Fruit fly (Drosophila melanogaster) whole organism, embryonic: ENCODE data around the gene CG14015.

Source experiments
- Ada2b ChIP-seq: fragments of 200-800 bp; sonication (Bioruptor generic); IDR thresholded peaks from 2 replicates; pipeline ENCODE4 v1.3.6; 2022; ENCODE audit warnings: missing biosample characterization, missing genetic modification characterization
- CG10147 ChIP-seq: fragments of 200-800 bp; sonication (Bioruptor generic); optimal IDR thresholded peaks from 2 replicates; lab custom pipeline; 2019; ENCODE audit warnings: missing biosample characterization, mild to moderate bottlenecking, missing genetic modification characterization, moderate library complexity
- CG10462 ChIP-seq: fragments of 200-800 bp; sonication (Bioruptor generic); optimal IDR thresholded peaks from 2 replicates; lab custom pipeline; 2016; ENCODE audit warnings: missing biosample characterization, missing genetic modification characterization
- CG13287 ChIP-seq: fragments of 200-800 bp; sonication (Bioruptor generic); IDR thresholded peaks from 2 replicates; pipeline ENCODE4 v1.3.6; 2022; ENCODE audit warnings: missing biosample characterization, missing genetic modification characterization; ENCODE audit not compliant: partially characterized antibody
- CG13624 ChIP-seq: fragments of 200-800 bp; sonication (Bioruptor generic); optimal IDR thresholded peaks from 2 replicates; lab custom pipeline; 2016; ENCODE audit warnings: missing biosample characterization, missing genetic modification characterization
- CG15269 ChIP-seq: fragments of 200-800 bp; sonication (Bioruptor generic); optimal IDR thresholded peaks from 2 replicates; lab custom pipeline; 2018; ENCODE audit warnings: missing biosample characterization, mild to moderate bottlenecking, missing genetic modification characterization, moderate library complexity
- CG1529 ChIP-seq: fragments of 200-800 bp; sonication (Bioruptor generic); optimal IDR thresholded peaks from 3 replicates; lab custom pipeline; 2018; ENCODE audit warnings: missing biosample characterization, missing genetic modification characterization
- CG15696 ChIP-seq: fragments of 200-800 bp; sonication (Bioruptor generic); optimal IDR thresholded peaks from 2 replicates; lab custom pipeline; 2019; ENCODE audit warnings: missing biosample characterization, mild to moderate bottlenecking, missing genetic modification characterization, moderate library complexity
- CG2678 ChIP-seq: fragments of 200-800 bp; sonication (Bioruptor generic); optimal IDR thresholded peaks from 3 replicates; lab custom pipeline; 2019; ENCODE audit warnings: missing biosample characterization, mild to moderate bottlenecking, missing genetic modification characterization, moderate library complexity
- CG30403 ChIP-seq: fragments of 200-800 bp; sonication (Bioruptor generic); optimal IDR thresholded peaks from 3 replicates; lab custom pipeline; 2016; ENCODE audit warnings: missing biosample characterization, missing genetic modification characterization
- CG31365 ChIP-seq: fragments of 200-800 bp; sonication (Bioruptor generic); optimal IDR thresholded peaks from 2 replicates; lab custom pipeline; 2018; ENCODE audit warnings: missing biosample characterization, mild to moderate bottlenecking, missing genetic modification characterization
- CG31388 ChIP-seq: fragments of 200-800 bp; sonication (Bioruptor generic); optimal IDR thresholded peaks from 2 replicates; lab custom pipeline; 2016; ENCODE audit warnings: missing biosample characterization, missing genetic modification characterization
- CG3407 ChIP-seq: fragments of 200-800 bp; sonication (Bioruptor generic); optimal IDR thresholded peaks from 2 replicates; lab custom pipeline; 2018; ENCODE audit warnings: missing biosample characterization, mild to moderate bottlenecking, missing genetic modification characterization
- CG6683 ChIP-seq: fragments of 200-800 bp; sonication (Bioruptor generic); optimal IDR thresholded peaks from 2 replicates; lab custom pipeline; 2017; ENCODE audit warnings: missing biosample characterization, mild to moderate bottlenecking, missing genetic modification characterization, missing genetic modification reagents
- CG6854 ChIP-seq: fragments of 200-800 bp; sonication (Bioruptor generic); optimal IDR thresholded peaks from 3 replicates; lab custom pipeline; 2017; ENCODE audit warnings: missing biosample characterization, mild to moderate bottlenecking, missing genetic modification characterization
- CG7271 ChIP-seq: fragments of 200-800 bp; sonication (Bioruptor generic); optimal IDR thresholded peaks from 2 replicates; lab custom pipeline; 2018; ENCODE audit warnings: missing biosample characterization, mild to moderate bottlenecking, missing genetic modification characterization, moderate library complexity
- CG9932 ChIP-seq: fragments of 200-800 bp; sonication (Bioruptor generic); IDR thresholded peaks from 2 replicates; pipeline ENCODE4 v1.3.6; 2022; ENCODE audit warnings: missing biosample characterization, missing genetic modification characterization
- D19A ChIP-seq: fragments of 200-800 bp; optimal IDR thresholded peaks from 3 replicates; lab custom pipeline; 2019; ENCODE audit warnings: missing biosample characterization, mild to moderate bottlenecking, missing genetic modification characterization, moderate library complexity
- Dfd ChIP-seq, 2 experiments: fragments of >200 bp; optimal IDR thresholded peaks; 2 replicates each; lab custom pipeline; 2017; ENCODE audit warnings: missing biosample characterization in 2 of 2, missing genetic modification characterization in 2 of 2
- Doc3 ChIP-seq: fragments of 200-800 bp; sonication (Bioruptor generic); IDR thresholded peaks from 3 replicates; pipeline ENCODE4 v1.3.6; 2022; ENCODE audit warnings: missing biosample characterization, missing genetic modification characterization; ENCODE audit not compliant: partially characterized antibody
- Ets97D ChIP-seq: fragments of 200-800 bp; sonication (Bioruptor generic); optimal IDR thresholded peaks from 3 replicates; lab custom pipeline; 2016; ENCODE audit warnings: missing biosample characterization, missing genetic modification characterization
- HmgZ ChIP-seq: fragments of 200-800 bp; sonication (Bioruptor generic); optimal IDR thresholded peaks from 2 replicates; lab custom pipeline; 2018; ENCODE audit warnings: missing biosample characterization, mild to moderate bottlenecking, missing genetic modification characterization
- Med ChIP-seq: fragments of 200-800 bp; sonication (Bioruptor generic); peaks from one replicate; lab custom pipeline; 2016; ENCODE audit warnings: missing biosample characterization, missing genetic modification characterization, mild to moderate bottlenecking, inconsistent platforms, moderate library complexity
- NC2α ChIP-seq: fragments of 200-800 bp; sonication (Bioruptor generic); optimal IDR thresholded peaks from 2 replicates; lab custom pipeline; 2016; ENCODE audit warnings: missing biosample characterization, missing genetic modification characterization
- NC2β ChIP-seq: fragments of 200-800 bp; sonication (Bioruptor generic); optimal IDR thresholded peaks from 2 replicates; lab custom pipeline; 2016; ENCODE audit warnings: missing biosample characterization, missing genetic modification characterization
- NFAT ChIP-seq: fragments of 200-800 bp; sonication (Bioruptor generic); IDR thresholded peaks from 2 replicates; pipeline ENCODE4 v1.3.6; 2022; ENCODE audit warnings: missing biosample characterization, missing genetic modification characterization
- Neu2 ChIP-seq: fragments of 200-800 bp; sonication (Bioruptor generic); optimal IDR thresholded peaks from 3 replicates; lab custom pipeline; 2016; ENCODE audit warnings: missing biosample characterization, missing genetic modification characterization, borderline replicate concordance
- Oaz ChIP-seq: fragments of 200-800 bp; sonication (Bioruptor generic); IDR thresholded peaks from 2 replicates; pipeline ENCODE4 v1.3.6; 2022; ENCODE audit warnings: missing biosample characterization, missing genetic modification characterization
- Sin3A ChIP-seq: fragments of >200 bp; optimal IDR thresholded peaks from 2 replicates; lab custom pipeline; 2018
- Trl ChIP-seq, 3 experiments: fragments of >200 bp in 2 of 3; fragments of 200-800 bp in 1 of 3; sonication (Bioruptor generic) in 1 of 3; optimal IDR thresholded peaks; 2 replicates in 1 of 3; 3 replicates in 2 of 3; lab custom pipeline; 2016 to 2017; ENCODE audit warnings: missing biosample characterization in 1 of 3, missing genetic modification characterization in 1 of 3
- Usf ChIP-seq: fragments of 200-800 bp; sonication (Bioruptor generic); optimal IDR thresholded peaks from 2 replicates; lab custom pipeline; 2017; ENCODE audit warnings: missing genotype, missing biosample characterization, missing genetic modification characterization
- bcd ChIP-seq: fragments of 200-800 bp; sonication (Bioruptor generic); optimal IDR thresholded peaks from 2 replicates; lab custom pipeline; 2017; ENCODE audit warnings: missing biosample characterization, mild to moderate bottlenecking, missing genetic modification characterization
- cato ChIP-seq: fragments of 200-800 bp; sonication (Bioruptor generic); optimal IDR thresholded peaks from 2 replicates; lab custom pipeline; 2016; ENCODE audit warnings: missing biosample characterization, missing genetic modification characterization, borderline replicate concordance
- crc ChIP-seq: fragments of 200-800 bp; sonication (Bioruptor generic); optimal IDR thresholded peaks from 2 replicates; lab custom pipeline; 2016; ENCODE audit warnings: missing biosample characterization, missing genetic modification characterization
- croc ChIP-seq: fragments of 200-800 bp; sonication (Bioruptor generic); conservative IDR thresholded peaks from 3 replicates; pipeline ENCODE4 v1.3.6; 2022; ENCODE audit warnings: missing biosample characterization, missing genetic modification characterization
- emc ChIP-seq: fragments of 200-800 bp; sonication (Bioruptor generic); optimal IDR thresholded peaks from 2 replicates; lab custom pipeline; 2016; ENCODE audit warnings: missing biosample characterization, missing genetic modification characterization
- fd64A ChIP-seq: fragments of 200-800 bp; sonication (Bioruptor generic); optimal IDR thresholded peaks from 3 replicates; lab custom pipeline; 2018; ENCODE audit warnings: missing biosample characterization, mild to moderate bottlenecking, missing genetic modification characterization
- ftz-f1 ChIP-seq: fragments of 200-800 bp; sonication (Bioruptor generic); optimal IDR thresholded peaks from 2 replicates; lab custom pipeline; 2016; ENCODE audit warnings: missing biosample characterization, missing genetic modification characterization
- grau ChIP-seq: fragments of 200-800 bp; optimal IDR thresholded peaks from 3 replicates; lab custom pipeline; 2019; ENCODE audit warnings: missing biosample characterization, mild to moderate bottlenecking, missing genetic modification characterization, moderate library complexity
- grn ChIP-seq: fragments of 200-800 bp; sonication (Bioruptor generic); optimal IDR thresholded peaks from 3 replicates; lab custom pipeline; 2017; ENCODE audit warnings: missing biosample characterization, missing genetic modification characterization
- ken ChIP-seq: fragments of 200-800 bp; sonication (Bioruptor generic); IDR thresholded peaks from 3 replicates; pipeline ENCODE4 v1.3.6; 2022; ENCODE audit warnings: missing biosample characterization, missing genetic modification characterization
- lmd ChIP-seq: fragments of 200-800 bp; sonication (Bioruptor generic); IDR thresholded peaks from 2 replicates; pipeline ENCODE4 v1.3.6; 2022; ENCODE audit warnings: missing biosample characterization, missing genetic modification characterization
- odd ChIP-seq: fragments of 200-800 bp; sonication (Bioruptor generic); optimal IDR thresholded peaks from 2 replicates; lab custom pipeline; 2017; ENCODE audit warnings: missing biosample characterization, mild to moderate bottlenecking, missing genetic modification characterization
- onecut ChIP-seq: fragments of 200-800 bp; sonication (Bioruptor generic); IDR thresholded peaks from 2 replicates; pipeline ENCODE4 v1.3.6; 2022; ENCODE audit warnings: missing biosample characterization, missing genetic modification characterization
- pfk ChIP-seq: fragments of 200-800 bp; sonication (Bioruptor generic); optimal IDR thresholded peaks from 2 replicates; lab custom pipeline; 2018; ENCODE audit warnings: missing biosample characterization, mild to moderate bottlenecking, missing genetic modification characterization, moderate library complexity
- sc ChIP-seq, 3 experiments: fragments of >200 bp in 2 of 3; fragments of 200-800 bp in 1 of 3; sonication (Bioruptor generic) in 1 of 3; optimal IDR thresholded peaks; 2 replicates in 2 of 3; 3 replicates in 1 of 3; lab custom pipeline; 2017; ENCODE audit warnings: mild to moderate bottlenecking in 1 of 3, missing biosample characterization in 1 of 3, missing genetic modification characterization in 1 of 3, missing genetic modification reagents in 1 of 3
- tap ChIP-seq: fragments of 200-800 bp; optimal IDR thresholded peaks from 3 replicates; lab custom pipeline; 2019; ENCODE audit warnings: missing biosample characterization, mild to moderate bottlenecking, missing genetic modification characterization, moderate library complexity
- ttk ChIP-seq: fragments of 200-800 bp; sonication (Bioruptor generic); IDR thresholded peaks from 2 replicates; pipeline ENCODE4 v2.1.2; 2022; ENCODE audit warnings: missing biosample characterization, missing genetic modification characterization
- wek ChIP-seq: fragments of 200-800 bp; sonication (Bioruptor generic); optimal IDR thresholded peaks from 3 replicates; lab custom pipeline; 2018; ENCODE audit warnings: missing biosample characterization, mild to moderate bottlenecking, missing genetic modification characterization, moderate library complexity
- zfh1 ChIP-seq: fragments of 200-800 bp; sonication (Bioruptor generic); IDR thresholded peaks from 3 replicates; pipeline ENCODE4 v1.3.6; 2022; ENCODE audit warnings: missing biosample characterization, missing genetic modification characterization

CG14015 gene

DNA sequence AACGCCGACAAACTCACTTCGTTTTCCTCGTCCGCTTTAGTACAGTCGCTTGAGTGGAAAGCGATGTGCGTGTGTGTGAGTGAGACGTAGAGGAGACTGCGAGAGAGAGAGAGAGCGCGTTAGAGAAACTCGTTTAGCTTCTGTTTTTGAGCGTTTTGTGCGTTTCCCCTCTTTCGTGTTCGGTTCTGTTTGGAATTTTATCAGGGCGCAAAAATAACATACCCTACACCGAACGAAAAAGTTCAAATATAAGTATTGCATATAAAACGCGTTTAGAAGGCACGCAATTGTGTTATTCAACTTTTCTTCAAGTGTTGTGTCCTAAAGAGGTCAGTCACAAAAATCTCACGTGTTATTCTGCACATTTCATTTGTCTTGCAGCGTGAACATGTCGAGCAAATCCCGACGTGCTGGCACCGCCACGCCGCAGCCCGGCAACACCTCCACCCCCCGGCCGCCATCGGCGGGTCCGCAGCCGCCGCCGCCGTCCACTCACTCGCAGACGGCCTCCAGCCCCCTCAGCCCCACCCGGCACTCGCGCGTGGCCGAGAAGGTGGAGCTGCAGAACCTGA is 4.0 kb upstream of the CG14015 start (continued):
- TF ChIP-seq Dfd (GFP tag; optimal IDR thresholded peaks at IDR 0.05; lab: Kevin White, UChicago) (no peak), CG13624 (GFP tag; lab: Kevin White, UChicago) (peak; percentile 15), Usf (GFP tag; lab: Kevin White, UChicago) (no peak), CG2678 (tag; lab: Kevin White, UChicago) (no peak), sc (optimal IDR thresholded peaks at IDR 0.05; lab: Kevin White, UChicago) (no peak), sc (GFP tag; optimal IDR thresholded peaks at IDR 0.05; lab: Kevin White, UChicago) (no peak), CG6854 (GFP tag; lab: Kevin White, UChicago) (peak; percentile 58), CG13287 (GFP tag; lab: Robert Waterston, UW) (0 out of 2 replicates have a peak, but pooled peaks have one; percentile 5), bcd (GFP tag; lab: Kevin White, UChicago) (peak; percentile 53), pfk (no peak), zfh1 (GFP tag; lab: Robert Waterston, UW) (peak; percentile 76; the same call in 2 of the 3 replicates), odd (GFP tag; lab: Kevin White, UChicago) (peak; percentile 53), tap (tag; lab: Kevin White, UChicago) (no peak), ftz-f1 (GFP tag; lab: Kevin White, UChicago) (peak; percentile 37), CG31388 (GFP tag; lab: Kevin White, UChicago) (no peak), croc (GFP tag; lab: Robert Waterston, UW) (no peak), CG1529 (GFP tag; lab: Kevin White, UChicago) (no peak), ttk (GFP tag; lab: Robert Waterston, UW) (peak; percentile 27; the same call in 1 of the 2 replicates), Doc3 (GFP tag; lab: Robert Waterston, UW) (no peak), wek (no peak), Med (GFP tag; lab: Kevin White, UChicago) (peak; percentile 95), CG30403 (GFP tag; lab: Kevin White, UChicago) (peak; percentile 57), CG6683 (no peak), onecut (GFP tag; lab: Robert Waterston, UW) (peak; percentile 38), emc (GFP tag; lab: Kevin White, UChicago) (no peak), CG10147 (GFP tag; lab: Kevin White, UChicago) (peak; percentile 41), CG10462 (GFP tag; lab: Kevin White, UChicago) (no peak), CG15696 (tag; lab: Kevin White, UChicago) (no peak), CG15269 (tag; lab: Kevin White, UChicago) (no peak), CG31365 (no peak), NC2β (GFP tag; lab: Kevin White, UChicago) (no peak), ken (no peak; the same call in 2 of the 3 replicates), fd64A (GFP tag; lab: Kevin White, UChicago) (no peak), lmd (GFP tag; lab: Robert Waterston, UW) (peak; percentile 38; the same call in 1 of the 2 replicates), Sin3A (lab: Kevin White, UChicago) (no peak), CG3407 (GFP tag; lab: Kevin White, UChicago) (no peak), NFAT (GFP tag; lab: Robert Waterston, UW) (0 out of 2 replicates have a peak, but pooled peaks have one; percentile 47), crc (GFP tag; lab: Kevin White, UChicago) (no peak), Neu2 (GFP tag; lab: Kevin White, UChicago) (no peak), CG7271 (tag; lab: Kevin White, UChicago) (no peak), grau (peak; percentile 63), grn (GFP tag; lab: Kevin White, UChicago) (no peak), Ets97D (no peak), Trl (optimal IDR thresholded peaks at IDR 0.05; lab: Kevin White, UChicago) (peak; percentile 81 to 90), Trl (GFP tag; optimal IDR thresholded peaks at IDR 0.05; lab: Kevin White, UChicago) (peak; percentile 49), CG9932 (GFP tag; lab: Robert Waterston, UW) (peak; percentile 81), NC2α (no peak), Oaz (GFP tag; lab: Robert Waterston, UW) (no peak), HmgZ (tag; lab: Kevin White, UChicago) (peak; percentile 57), cato (no peak), D19A (peak; percentile 63), Ada2b (no peak; the same call in none of the 2 replicates)
